Fruit fly (Drosophila melanogaster) whole organism, embryonic: ENCODE data around the gene DENR.

Source experiments
- ATbp ChIP-seq: fragments of 200-800 bp; sonication (Bioruptor generic); optimal IDR thresholded peaks from 2 replicates; lab custom pipeline; 2017; ENCODE audit warnings: missing biosample characterization, mild to moderate bottlenecking, missing genetic modification characterization, missing genetic modification reagents
- Atf-2 ChIP-seq: fragments of 200-800 bp; sonication (Bioruptor generic); optimal IDR thresholded peaks from 2 replicates; lab custom pipeline; 2016; ENCODE audit warnings: missing biosample characterization, missing genetic modification characterization
- BEAF-32 ChIP-seq: fragments of 200-800 bp; sonication (Bioruptor generic); optimal IDR thresholded peaks from 3 replicates; lab custom pipeline; 2017; ENCODE audit warnings: missing biosample characterization, missing genetic modification characterization, mild to moderate bottlenecking, moderate library complexity, missing genetic modification reagents
- CG10209 ChIP-seq: fragments of 200-800 bp; sonication (Bioruptor generic); optimal IDR thresholded peaks from 3 replicates; lab custom pipeline; 2017; ENCODE audit warnings: missing biosample characterization, mild to moderate bottlenecking, missing genetic modification characterization, missing genetic modification reagents
- CG10267 ChIP-seq: fragments of 200-800 bp; sonication (Bioruptor generic); optimal IDR thresholded peaks from 2 replicates; lab custom pipeline; 2018; ENCODE audit warnings: missing biosample characterization, mild to moderate bottlenecking, missing genetic modification characterization, moderate library complexity
- CG10979 ChIP-seq: fragments of 200-800 bp; sonication (Bioruptor generic); optimal IDR thresholded peaks from 2 replicates; lab custom pipeline; 2018; ENCODE audit warnings: missing biosample characterization, mild to moderate bottlenecking, missing genetic modification characterization, moderate library complexity
- CG12769 ChIP-seq: fragments of 200-800 bp; sonication (Bioruptor generic); optimal IDR thresholded peaks from 2 replicates; lab custom pipeline; 2019; ENCODE audit warnings: missing biosample characterization, mild to moderate bottlenecking, missing genetic modification characterization, moderate library complexity
- CG13296 ChIP-seq: fragments of 200-800 bp; sonication (Bioruptor generic); optimal IDR thresholded peaks from 3 replicates; lab custom pipeline; 2018; ENCODE audit warnings: missing biosample characterization, mild to moderate bottlenecking, missing genetic modification characterization
- CG13894 ChIP-seq: fragments of 200-800 bp; sonication (Bioruptor generic); optimal IDR thresholded peaks from 3 replicates; lab custom pipeline; 2018; ENCODE audit warnings: missing biosample characterization, mild to moderate bottlenecking, missing genetic modification characterization, moderate library complexity
- CG14710 ChIP-seq: fragments of 200-800 bp; sonication (Bioruptor generic); optimal IDR thresholded peaks from 3 replicates; lab custom pipeline; 2019; ENCODE audit warnings: missing biosample characterization, mild to moderate bottlenecking, missing genetic modification characterization, moderate library complexity
- CG16863 ChIP-seq: fragments of 200-800 bp; sonication (Bioruptor generic); optimal IDR thresholded peaks from 3 replicates; lab custom pipeline; 2016; ENCODE audit warnings: missing biosample characterization, missing genetic modification characterization
- CG18262 ChIP-seq: fragments of 200-800 bp; optimal IDR thresholded peaks from 3 replicates; lab custom pipeline; 2019; ENCODE audit warnings: missing biosample characterization, mild to moderate bottlenecking, missing genetic modification characterization, moderate library complexity
- CG2712 ChIP-seq: fragments of 200-800 bp; optimal IDR thresholded peaks from 3 replicates; lab custom pipeline; 2019; ENCODE audit warnings: missing biosample characterization, mild to moderate bottlenecking, missing genetic modification characterization, moderate library complexity
- CG34422 ChIP-seq: fragments of 200-800 bp; sonication (Bioruptor generic); IDR thresholded peaks from 3 replicates; pipeline ENCODE4 v1.3.6; 2022; ENCODE audit warnings: missing biosample characterization, missing genetic modification characterization
- CG4424 ChIP-seq: fragments of 200-800 bp; sonication (Bioruptor generic); optimal IDR thresholded peaks from 3 replicates; lab custom pipeline; 2016; ENCODE audit warnings: missing biosample characterization, missing genetic modification characterization
- CG4820 ChIP-seq: fragments of 200-800 bp; sonication (Bioruptor generic); optimal IDR thresholded peaks from 3 replicates; lab custom pipeline; 2016; ENCODE audit warnings: missing biosample characterization, missing genetic modification characterization
- CG5245 ChIP-seq: fragments of 200-800 bp; sonication (Bioruptor generic); optimal IDR thresholded peaks from 3 replicates; lab custom pipeline; 2016; ENCODE audit warnings: missing biosample characterization, missing genetic modification characterization
- CG7556 ChIP-seq: fragments of 200-800 bp; sonication (Bioruptor generic); optimal IDR thresholded peaks from 2 replicates; lab custom pipeline; 2017; ENCODE audit warnings: missing biosample characterization, mild to moderate bottlenecking, missing genetic modification characterization
- CG9797 ChIP-seq: fragments of 200-800 bp; sonication (Bioruptor generic); optimal IDR thresholded peaks from 3 replicates; lab custom pipeline; 2018; ENCODE audit warnings: missing biosample characterization, mild to moderate bottlenecking, missing genetic modification characterization
- CG9876 ChIP-seq: fragments of 200-800 bp; sonication (Bioruptor generic); optimal IDR thresholded peaks from 2 replicates; lab custom pipeline; 2016; ENCODE audit warnings: missing biosample characterization, missing genetic modification characterization
- D19A ChIP-seq: fragments of 200-800 bp; optimal IDR thresholded peaks from 3 replicates; lab custom pipeline; 2019; ENCODE audit warnings: missing biosample characterization, mild to moderate bottlenecking, missing genetic modification characterization, moderate library complexity
- Dref ChIP-seq: fragments of 200-800 bp; sonication (Bioruptor generic); IDR thresholded peaks from 2 replicates; pipeline ENCODE4 v1.3.6; 2022; ENCODE audit warnings: missing biosample characterization, missing genetic modification characterization
- E2f2 ChIP-seq: fragments of 200-800 bp; sonication (Bioruptor generic); IDR thresholded peaks from 2 replicates; pipeline ENCODE4 v1.3.6; 2022; ENCODE audit warnings: missing biosample characterization, missing genetic modification characterization
- Ets65A ChIP-seq: fragments of 200-800 bp; sonication (Bioruptor generic); peaks from one replicate; lab custom pipeline; 2016; ENCODE audit warnings: missing biosample characterization, missing genetic modification characterization
- H2.0 ChIP-seq: fragments of 200-800 bp; sonication (Bioruptor generic); IDR thresholded peaks from 2 replicates; pipeline ENCODE4 v1.3.6; 2022; ENCODE audit warnings: missing biosample characterization, missing genetic modification characterization
- Hr78 ChIP-seq, 2 experiments: fragments of 200-800 bp in 1 of 2; fragments of >200 bp in 1 of 2; sonication (Bioruptor generic) in 1 of 2; optimal IDR thresholded peaks; 2 replicates each; lab custom pipeline; 2017 to 2019; ENCODE audit warnings: missing biosample characterization in 2 of 2, missing genetic modification characterization in 2 of 2, mild to moderate bottlenecking in 1 of 2, moderate library complexity in 1 of 2
- Mad ChIP-seq: fragments of 200-800 bp; sonication (Bioruptor generic); optimal IDR thresholded peaks from 2 replicates; lab custom pipeline; 2016; ENCODE audit warnings: missing biosample characterization, missing genetic modification characterization
- Med ChIP-seq: fragments of 200-800 bp; sonication (Bioruptor generic); peaks from one replicate; lab custom pipeline; 2016; ENCODE audit warnings: missing biosample characterization, missing genetic modification characterization, mild to moderate bottlenecking, inconsistent platforms, moderate library complexity
- Nf-YA ChIP-seq: fragments of 200-800 bp; sonication (Bioruptor generic); IDR thresholded peaks from 2 replicates; pipeline ENCODE4 v1.3.6; 2022; ENCODE audit warnings: missing biosample characterization, missing genetic modification characterization
- Oli ChIP-seq: fragments of 200-800 bp; sonication (Bioruptor generic); optimal IDR thresholded peaks from 2 replicates; lab custom pipeline; 2018; ENCODE audit warnings: missing biosample characterization, mild to moderate bottlenecking, missing genetic modification characterization, moderate library complexity
- Pdp1 ChIP-seq, 2 experiments: fragments of 200-800 bp; sonication (Bioruptor generic); optimal IDR thresholded peaks; 3 replicates each; lab custom pipeline; 2016; ENCODE audit warnings: missing biosample characterization in 2 of 2, missing genetic modification characterization in 2 of 2, mild to moderate bottlenecking in 1 of 2, moderate library complexity in 1 of 2
- Rfx ChIP-seq: fragments of 200-800 bp; sonication (Bioruptor generic); IDR thresholded peaks from 2 replicates; pipeline ENCODE4 v1.3.6; 2022; ENCODE audit warnings: missing biosample characterization, missing genetic modification characterization
- Rx ChIP-seq: fragments of 200-800 bp; sonication (Bioruptor generic); IDR thresholded peaks from 2 replicates; pipeline ENCODE4 v1.3.6; 2022; ENCODE audit warnings: missing biosample characterization, missing genetic modification characterization
- Sox100B ChIP-seq: fragments of 200-800 bp; sonication (Bioruptor generic); optimal IDR thresholded peaks from 3 replicates; lab custom pipeline; 2018; ENCODE audit warnings: missing biosample characterization, mild to moderate bottlenecking, missing genetic modification characterization
- Usf ChIP-seq: fragments of 200-800 bp; sonication (Bioruptor generic); optimal IDR thresholded peaks from 2 replicates; lab custom pipeline; 2017; ENCODE audit warnings: missing genotype, missing biosample characterization, missing genetic modification characterization
- Xrp1 ChIP-seq: fragments of 200-800 bp; sonication (Bioruptor generic); IDR thresholded peaks from 2 replicates; pipeline ENCODE4 v1.3.6; 2022; ENCODE audit warnings: missing biosample characterization, missing genetic modification characterization
- az2 ChIP-seq: fragments of 200-800 bp; sonication (Bioruptor generic); optimal IDR thresholded peaks from 3 replicates; lab custom pipeline; 2016; ENCODE audit warnings: missing biosample characterization, missing genetic modification characterization
- chinmo ChIP-seq: fragments of 200-800 bp; sonication (Bioruptor generic); IDR thresholded peaks from 4 replicates; pipeline ENCODE4 v1.3.6; 2022; ENCODE audit warnings: missing biosample characterization, missing genetic modification characterization; ENCODE audit not compliant: partially characterized antibody
- croc ChIP-seq: fragments of 200-800 bp; sonication (Bioruptor generic); conservative IDR thresholded peaks from 3 replicates; pipeline ENCODE4 v1.3.6; 2022; ENCODE audit warnings: missing biosample characterization, missing genetic modification characterization
- crol ChIP-seq: fragments of 200-800 bp; sonication (Bioruptor generic); IDR thresholded peaks from 2 replicates; pipeline ENCODE4 v1.3.6; 2022; ENCODE audit warnings: missing biosample characterization, missing genetic modification characterization
- fd96Cb ChIP-seq: fragments of 200-800 bp; sonication (Bioruptor generic); optimal IDR thresholded peaks from 2 replicates; lab custom pipeline; 2018; ENCODE audit warnings: missing biosample characterization, mild to moderate bottlenecking, missing genetic modification characterization, moderate library complexity
- gem ChIP-seq: fragments of 200-800 bp; sonication (Bioruptor generic); optimal IDR thresholded peaks from 2 replicates; lab custom pipeline; 2019; ENCODE audit warnings: missing biosample characterization, mild to moderate bottlenecking, missing genetic modification characterization, moderate library complexity
- her ChIP-seq: fragments of 200-800 bp; sonication (Bioruptor generic); optimal IDR thresholded peaks from 2 replicates; lab custom pipeline; 2016; ENCODE audit warnings: missing biosample characterization, missing genetic modification characterization
- pan ChIP-seq, 4 experiments: fragments of >200 bp in 3 of 4; fragments of 200-800 bp in 1 of 4; sonication (Bioruptor generic) in 1 of 4; optimal IDR thresholded peaks in 3 of 4; IDR thresholded peaks in 1 of 4; 2 replicates each; pipeline versions ENCODE4 v1.3.6 to Lab custom; 2017 to 2022; ENCODE audit warnings: missing biosample characterization in 2 of 4, missing genetic modification characterization in 2 of 4, mixed read lengths in 1 of 4
- phol ChIP-seq: fragments of 200-800 bp; sonication (Bioruptor generic); optimal IDR thresholded peaks from 3 replicates; lab custom pipeline; 2018; ENCODE audit warnings: missing biosample characterization, mild to moderate bottlenecking, missing genetic modification characterization, moderate library complexity
- row ChIP-seq: fragments of 200-800 bp; sonication (Bioruptor generic); IDR thresholded peaks from 3 replicates; pipeline ENCODE4 v1.3.6; 2022; ENCODE audit warnings: missing biosample characterization, missing genetic modification characterization
- sens ChIP-seq: fragments of 200-800 bp; sonication (Bioruptor generic); peaks from one replicate; lab custom pipeline; 2016; ENCODE audit warnings: missing biosample characterization, missing genetic modification characterization
- ssp ChIP-seq: fragments of 200-800 bp; sonication (Bioruptor generic); IDR thresholded peaks from 2 replicates; pipeline ENCODE4 v1.3.6; 2022; ENCODE audit warnings: missing biosample characterization, missing genetic modification characterization
- stc ChIP-seq: fragments of 200-800 bp; sonication (Bioruptor generic); IDR thresholded peaks from 2 replicates; pipeline ENCODE4 v1.3.6; 2022; ENCODE audit warnings: missing biosample characterization, missing genetic modification characterization
- tio ChIP-seq: fragments of 200-800 bp; sonication (Bioruptor generic); optimal IDR thresholded peaks from 2 replicates; lab custom pipeline; 2017; ENCODE audit warnings: missing biosample characterization, missing genetic modification characterization, inconsistent platforms
- tx ChIP-seq: fragments of 200-800 bp; sonication (Bioruptor generic); optimal IDR thresholded peaks from 2 replicates; lab custom pipeline; 2016; ENCODE audit warnings: missing biosample characterization, missing genetic modification characterization
- vvl ChIP-seq: fragments of 200-800 bp; sonication (Bioruptor generic); IDR thresholded peaks from 2 replicates; pipeline ENCODE4 v1.3.6; 2022; ENCODE audit warnings: missing biosample characterization, missing genetic modification characterization
- wek ChIP-seq: fragments of 200-800 bp; sonication (Bioruptor generic); optimal IDR thresholded peaks from 3 replicates; lab custom pipeline; 2018; ENCODE audit warnings: missing biosample characterization, mild to moderate bottlenecking, missing genetic modification characterization, moderate library complexity

Gene DENR

dm6 chrX:16880013-16880412, 6.3 kb downstream of the DENR start:
- TF ChIP-seq Usf (GFP tag; lab: Kevin White, UChicago) (no peak), Ets65A (GFP tag; lab: Kevin White, UChicago) (peak; percentile 80), CG4424 (peak; percentile 1), Dref (GFP tag; lab: Robert Waterston, UW) (no peak), CG9876 (no peak), CG16863 (no peak), CG13296 (GFP tag; lab: Kevin White, UChicago) (no peak), CG7556 (GFP tag; lab: Kevin White, UChicago) (no peak), pan (optimal IDR thresholded peaks at IDR 0.05; lab: Kevin White, UChicago) (no peak), pan (GFP tag; optimal IDR thresholded peaks at IDR 0.05 in 1 of 2, IDR thresholded peaks at IDR 0.05 in 1 of 2) (no peak), wek (GFP tag; lab: Kevin White, UChicago) (no peak), gem (tag; lab: Kevin White, UChicago) (peak; percentile 23), croc (GFP tag; lab: Robert Waterston, UW) (no peak), Med (peak; percentile 68), her (GFP tag; lab: Kevin White, UChicago) (no peak), Pdp1 (GFP tag; optimal IDR thresholded peaks at IDR 0.05; lab: Kevin White, UChicago) (peak in 1 of 2 experiments; percentile 19), ssp (GFP tag; lab: Robert Waterston, UW) (no peak), BEAF-32 (no peak), Mad (GFP tag; lab: Kevin White, UChicago) (no peak), CG10209 (no peak), Oli (tag; lab: Kevin White, UChicago) (peak; percentile 3), CG10267 (tag; lab: Kevin White, UChicago) (no peak), sens (GFP tag; lab: Kevin White, UChicago) (peak; percentile 43), CG18262 (tag; lab: Kevin White, UChicago) (peak; percentile 18), H2.0 (GFP tag; lab: Robert Waterston, UW) (no peak), Rx (no peak), CG14710 (tag; lab: Kevin White, UChicago) (peak; percentile 23), CG10979 (tag; lab: Kevin White, UChicago) (peak; percentile 47), ATbp (no peak), tx (no peak), D19A (no peak), phol (tag; lab: Kevin White, UChicago) (peak; percentile 22), CG4820 (no peak), Sox100B (GFP tag; lab: Kevin White, UChicago) (peak; percentile 15), Atf-2 (GFP tag; lab: Kevin White, UChicago) (no peak), Nf-YA (no peak), az2 (GFP tag; lab: Kevin White, UChicago) (no peak), CG9797 (GFP tag; lab: Kevin White, UChicago) (no peak), CG2712 (tag; lab: Kevin White, UChicago) (peak; percentile 7), CG5245 (GFP tag; lab: Kevin White, UChicago) (no peak), Xrp1 (GFP tag; lab: Robert Waterston, UW) (peak; percentile 13; the same call in 1 of the 2 replicates)

dm6 chrX:16876425-16876824, 9.9 kb downstream of the DENR start, which contains the start of gene CG13003:
TSS of gene CG13003 (minus strand) at chrX:16876544.
- TF ChIP-seq E2f2 (peak; percentile 15; the same call in 1 of the 2 replicates), row (GFP tag; lab: Robert Waterston, UW) (peak; percentile 11; the same call in 1 of the 3 replicates), crol (GFP tag; lab: Robert Waterston, UW) (peak; percentile 69), CG12769 (tag; lab: Kevin White, UChicago) (peak; percentile 80), chinmo (GFP tag; lab: Robert Waterston, UW) (peak; percentile 63; the same call in 1 of the 4 replicates), CG13894 (peak; percentile 5), vvl (GFP tag; lab: Robert Waterston, UW) (peak; percentile 91), stc (GFP tag; lab: Robert Waterston, UW) (no peak), Hr78 (GFP tag; optimal IDR thresholded peaks at IDR 0.05; lab: Kevin White, UChicago) (peak in 1 of 2 experiments; percentile 10), Rfx (GFP tag; lab: Robert Waterston, UW) (peak; percentile 29; the same call in 1 of the 2 replicates), tio (no peak), fd96Cb (tag; lab: Kevin White, UChicago) (no peak), CG34422 (GFP tag; lab: Robert Waterston, UW) (0 out of 3 replicates have a peak, but pooled peaks have one; percentile 20)
